Worm (Caenorhabditis elegans): ENCODE results near the gene srh-181.

ce11 chrV:18476090-18476489 lies 1.8 kb downstream of the srh-181 start, which contains the start of gene srh-179:
- TF ChIP-seq fkh-8 (tag; optimal IDR thresholded peaks at IDR 0.05) = no peak
- TF ChIP-seq fkh-10 (GFP tag; optimal IDR thresholded peaks at IDR 0.05) = no peak
- TF ChIP-seq zag-1 (tag; optimal IDR thresholded peaks at IDR 0.05) = no peak
- no peak for TF ChIP-seq unc-62 (GFP tag; optimal IDR thresholded peaks at IDR 0.05)
- no peak for TF ChIP-seq rnt-1 (tag; optimal IDR thresholded peaks at IDR 0.05)
- no peak for TF ChIP-seq xbp-1 (tag; optimal IDR thresholded peaks at IDR 0.05)
- no peak for TF ChIP-seq unc-130 (tag; optimal IDR thresholded peaks at IDR 0.05)
- no peak for TF ChIP-seq ama-1 (optimal IDR thresholded peaks at IDR 0.05)
